Fruit fly (Drosophila melanogaster): Measurements from ENCODE around the gene Atg14.

- TF ChIP-seq Hr96 (GFP tag; optimal IDR thresholded peaks at IDR 0.05), result no peak
- TF ChIP-seq kay (GFP tag; ENCODE audit: borderline replicate concordance), result no peak
- no peak for TF ChIP-seq CG11617 (GFP tag; optimal IDR thresholded peaks at IDR 0.05)
- TF ChIP-seq pad (GFP tag; optimal IDR thresholded peaks at IDR 0.05), result no peak
- no peak for TF ChIP-seq cic (GFP tag; optimal IDR thresholded peaks at IDR 0.05)
- TF ChIP-seq toe (GFP tag; optimal IDR thresholded peaks at IDR 0.05), result no peak
- no peak for TF ChIP-seq CG33017 (tag; optimal IDR thresholded peaks at IDR 0.05)
- no peak for TF ChIP-seq ovo (GFP tag; optimal IDR thresholded peaks at IDR 0.05)
- TF ChIP-seq CG12768 (GFP tag; optimal IDR thresholded peaks at IDR 0.05), result no peak
- no peak for TF ChIP-seq CG5204 (GFP tag; optimal IDR thresholded peaks at IDR 0.05)
- no peak for TF ChIP-seq Clk (GFP tag; optimal IDR thresholded peaks at IDR 0.05)
- no peak for TF ChIP-seq bab1 (GFP tag; optimal IDR thresholded peaks at IDR 0.05)
- no peak for TF ChIP-seq cnc (optimal IDR thresholded peaks at IDR 0.05)
These were observed 29.3 kb upstream of the Atg14 start for dm6 chr3R:29086896-29087295.

Measured in whole organism, adult.